Worm (Caenorhabditis elegans): ENCODE data around the gene F09E5.7.

The F09E5.7 gene

DNA sequence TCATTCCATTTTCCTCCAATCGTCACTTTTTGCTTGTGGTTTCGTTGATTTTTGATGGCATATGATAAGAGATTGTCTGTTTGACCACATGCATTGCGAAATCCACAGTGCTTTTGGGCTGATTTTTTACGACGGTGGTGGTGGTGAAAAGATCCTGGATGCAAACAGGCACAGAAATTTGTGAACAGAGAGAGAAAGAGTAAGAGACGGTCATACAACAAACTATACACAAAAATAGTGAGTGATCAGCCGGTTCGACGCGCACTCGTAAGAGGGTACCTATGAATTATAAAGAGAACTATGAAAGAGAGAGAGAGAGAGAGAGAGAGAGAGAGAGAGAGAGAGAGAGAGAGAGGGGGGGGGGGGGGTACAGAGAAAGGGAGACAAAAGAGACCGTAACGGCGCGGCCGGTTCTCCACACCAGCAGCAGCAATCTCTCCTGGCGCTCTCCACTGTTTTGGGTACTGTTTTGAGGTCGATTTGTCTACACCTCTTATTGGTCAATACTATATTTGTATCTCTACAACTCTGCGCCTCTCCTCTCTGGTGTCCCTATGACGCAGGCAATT, 30.1 kb upstream of the F09E5.7 start (continued):
- TF ChIP-seq madf-10 (tag; optimal IDR thresholded peaks at IDR 0.05) (no peak), Y67H2A.10 (GFP tag; conservative IDR thresholded peaks at IDR 0.05) (no peak)

DNA sequence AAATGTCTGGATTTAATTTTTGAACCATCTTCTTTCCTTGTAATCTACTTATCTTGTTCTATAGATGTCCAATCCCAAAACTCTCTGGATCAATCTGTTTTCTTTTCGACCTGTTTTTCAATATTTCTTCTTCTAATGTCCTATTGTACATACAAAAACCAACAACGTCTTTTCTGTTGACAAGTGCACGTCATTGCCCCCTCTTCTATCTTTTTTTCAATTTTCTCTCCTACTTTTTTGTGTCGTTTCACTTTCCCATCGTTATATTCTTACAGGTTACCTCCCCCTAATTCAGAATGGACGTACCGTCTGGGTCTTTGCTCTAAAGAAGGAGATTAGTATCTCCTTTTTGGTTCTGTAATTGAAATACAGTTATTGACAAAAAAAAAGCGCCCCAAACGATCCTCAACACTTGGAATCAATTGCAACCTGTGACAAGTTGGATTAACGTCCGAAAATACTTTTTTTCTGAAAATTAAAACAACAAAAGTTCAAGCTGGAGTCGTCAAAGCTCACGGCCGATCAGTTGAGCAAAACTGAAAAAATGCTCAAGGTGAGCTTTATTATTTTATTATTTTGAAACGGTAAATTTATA, 29.1 kb upstream of the F09E5.7 start, which contains the start of gene vhp-1:
TSS of gene vhp-1 (plus strand) at position 545 of the 595 bp plus-strand sequence.
- TF ChIP-seq tbx-9 (tag; optimal IDR thresholded peaks at IDR 0.05; ENCODE audit: borderline replicate concordance): no peak
- no peak for TF ChIP-seq ZK185.1 (tag; optimal IDR thresholded peaks at IDR 0.05; ENCODE audit: poor library complexity, severe bottlenecking)
- TF ChIP-seq sea-2 (GFP tag; IDR thresholded peaks at IDR 0.05): no peak
- TF ChIP-seq unc-130 (GFP tag; optimal IDR thresholded peaks at IDR 0.05): no peak
- TF ChIP-seq efl-1 (GFP tag; optimal IDR thresholded peaks at IDR 0.05): no peak
- no peak for TF ChIP-seq K11D2.4 (GFP tag; IDR thresholded peaks at IDR 0.05)
- TF ChIP-seq C17E4.6 (GFP tag; IDR thresholded peaks at IDR 0.05): no peak
- no peak for TF ChIP-seq sdz-38 (tag; optimal IDR thresholded peaks at IDR 0.05)
- TF ChIP-seq nfya-1 (tag; optimal IDR thresholded peaks at IDR 0.05; ENCODE audit: borderline replicate concordance, insufficient read depth): no peak
- TF ChIP-seq let-607 (tag; optimal IDR thresholded peaks at IDR 0.05): no peak
- TF ChIP-seq chd-7 (tag; optimal IDR thresholded peaks at IDR 0.05): no peak
- no peak for TF ChIP-seq unc-62 (GFP tag; optimal IDR thresholded peaks at IDR 0.05)
- no peak for TF ChIP-seq snpc-4 (GFP tag; optimal IDR thresholded peaks at IDR 0.05)
- no peak for TF ChIP-seq snpc-4 (tag; optimal IDR thresholded peaks at IDR 0.05)
- TF ChIP-seq madf-6 (GFP tag; IDR thresholded peaks at IDR 0.05): no peak
- TF ChIP-seq madf-3 (GFP tag; IDR thresholded peaks at IDR 0.05): no peak
- no peak for TF ChIP-seq B0019.2 (GFP tag; conservative IDR thresholded peaks at IDR 0.05)
- TF ChIP-seq F10E7.11 (tag; optimal IDR thresholded peaks at IDR 0.05): no peak

DNA sequence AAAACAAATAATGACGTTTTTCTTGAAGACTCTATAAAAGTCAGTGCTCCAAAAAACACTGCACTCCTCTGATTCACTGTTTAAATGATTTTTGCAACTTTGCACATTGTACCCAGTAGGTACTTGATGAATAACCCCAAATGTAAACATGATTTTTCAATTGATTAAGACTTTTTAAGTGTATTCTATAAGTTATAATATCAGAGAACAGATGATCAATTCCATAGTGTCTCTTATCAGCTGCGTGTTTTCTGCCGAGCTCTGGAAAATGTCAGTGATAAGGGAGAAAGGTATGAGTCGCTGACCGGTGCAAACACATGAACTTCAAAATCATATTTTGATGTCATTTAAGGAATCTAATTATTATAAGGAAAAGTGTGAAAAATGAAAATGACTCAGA, 28.1 kb upstream of the F09E5.7 start:
- TF ChIP-seq hlh-26 (GFP tag; conservative IDR thresholded peaks at IDR 0.05): no peak
- peak; percentile 36 for TF ChIP-seq unc-62 (GFP tag; optimal IDR thresholded peaks at IDR 0.05)
- peak; percentile 11 for TF ChIP-seq ets-4 (GFP tag; optimal IDR thresholded peaks at IDR 0.05)
- TF ChIP-seq athp-1 (tag; optimal IDR thresholded peaks at IDR 0.05): no peak
- TF ChIP-seq pha-4 (tag; optimal IDR thresholded peaks at IDR 0.05): peak; percentile 67
- peak; percentile 3 for TF ChIP-seq tbp1 (GFP tag; optimal IDR thresholded peaks at IDR 0.05)
- TF ChIP-seq cebp-1 (GFP tag; IDR thresholded peaks at IDR 0.05): no peak
- TF ChIP-seq cebp-1 (tag; optimal IDR thresholded peaks at IDR 0.05): peak; percentile 46
- TF ChIP-seq B0336.3 (GFP tag; IDR thresholded peaks at IDR 0.05): 0 out of 2 replicates have a peak, but pooled peaks have one; percentile 29
- TF ChIP-seq nhr-80 (tag; optimal IDR thresholded peaks at IDR 0.05): peak; percentile 88
- TF ChIP-seq nhr-179 (tag; optimal IDR thresholded peaks at IDR 0.05): no peak

DNA sequence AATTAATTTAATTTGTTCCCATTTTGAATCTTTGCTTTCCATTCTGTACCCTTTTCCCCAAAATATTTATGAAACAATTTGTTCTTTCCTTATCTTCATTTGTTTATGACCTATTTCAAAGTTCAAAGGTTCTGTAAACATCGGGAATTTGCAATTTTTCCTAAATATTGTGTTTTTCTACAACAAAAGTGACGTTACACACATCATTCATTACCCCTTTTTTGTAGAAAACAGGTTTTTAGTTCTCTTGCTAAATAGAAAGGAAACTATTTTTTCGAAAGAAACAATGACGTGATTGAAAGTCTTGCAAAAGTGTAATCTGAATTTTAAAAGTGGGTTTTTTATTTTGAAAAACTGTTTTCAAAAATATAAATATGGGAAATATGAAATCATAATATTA, 27.2 kb upstream of the F09E5.7 start:
- TF ChIP-seq bed-2 (GFP tag; IDR thresholded peaks at IDR 0.05) (no peak), B0035.1 (tag; optimal IDR thresholded peaks at IDR 0.05) (no peak), dox-1 (GFP tag; IDR thresholded peaks at IDR 0.05) (no peak), lir-1 (GFP tag; conservative IDR thresholded peaks at IDR 0.05) (no peak), nfya-2 (GFP tag; IDR thresholded peaks at IDR 0.05) (no peak), sea-2 (GFP tag; IDR thresholded peaks at IDR 0.05) (no peak), madf-10 (tag; optimal IDR thresholded peaks at IDR 0.05) (no peak), Y56A3A.18 (GFP tag; IDR thresholded peaks at IDR 0.05) (no peak), mel-28 (tag; optimal IDR thresholded peaks at IDR 0.05; ENCODE audit: borderline replicate concordance) (no peak), die-1 (tag; optimal IDR thresholded peaks at IDR 0.05) (no peak), ztf-28 (GFP tag; IDR thresholded peaks at IDR 0.05) (no peak), tbx-9 (tag; optimal IDR thresholded peaks at IDR 0.05; ENCODE audit: borderline replicate concordance) (no peak), gei-17 (GFP tag; optimal IDR thresholded peaks at IDR 0.05) (no peak), hmg-20 (GFP tag; IDR thresholded peaks at IDR 0.05) (no peak), mxl-1 (tag; optimal IDR thresholded peaks at IDR 0.05) (no peak)
